Worm (Caenorhabditis elegans): ENCODE results near the gene ZK666.4.

Gene ZK666.4

ce11 chrII:10502491-10503063, 25.5 kb downstream of the ZK666.4 start, which contains the start of gene myrf-1:
myrf-1 (minus strand) TSS chrII:10502541.
- TF ChIP-seq nhr-129 (tag; optimal IDR thresholded peaks at IDR 0.05) (peak; percentile 84), nhr-77 (tag; optimal IDR thresholded peaks at IDR 0.05) (no peak), nhr-21 (tag; optimal IDR thresholded peaks at IDR 0.05) (peak; percentile 82), skn-1 (tag; optimal IDR thresholded peaks at IDR 0.05) (no peak), unc-55 (GFP tag; optimal IDR thresholded peaks at IDR 0.05) (peak; percentile 80), sma-9 (GFP tag; optimal IDR thresholded peaks at IDR 0.05) (peak; percentile 93), sma-9 (tag; optimal IDR thresholded peaks at IDR 0.05) (no peak), nhr-12 (tag; optimal IDR thresholded peaks at IDR 0.05) (no peak), nhr-25 (tag; optimal IDR thresholded peaks at IDR 0.05) (peak; percentile 63), ama-1 (optimal IDR thresholded peaks at IDR 0.05) (no peak), nhr-6 (tag; optimal IDR thresholded peaks at IDR 0.05) (no peak), unc-39 (tag; optimal IDR thresholded peaks at IDR 0.05) (no peak), crh-2 (tag; optimal IDR thresholded peaks at IDR 0.05) (peak; percentile 84), ztf-4 (tag; optimal IDR thresholded peaks at IDR 0.05) (peak; percentile 63), zag-1 (tag; optimal IDR thresholded peaks at IDR 0.05) (peak; percentile 93), lin-11 (tag; optimal IDR thresholded peaks at IDR 0.05) (peak; percentile 86), elt-3 (tag; optimal IDR thresholded peaks at IDR 0.05) (no peak), mbf-1 (tag; optimal IDR thresholded peaks at IDR 0.05) (no peak), ztf-11 (tag; optimal IDR thresholded peaks at IDR 0.05) (no peak), snpc-4 (tag; optimal IDR thresholded peaks at IDR 0.05) (peak; percentile 25), nhr-23 (tag; optimal IDR thresholded peaks at IDR 0.05) (no peak), sma-3 (GFP tag; optimal IDR thresholded peaks at IDR 0.05) (peak; percentile 85), R02D3.7 (tag; optimal IDR thresholded peaks at IDR 0.05) (no peak), lsy-2 (tag; optimal IDR thresholded peaks at IDR 0.05) (peak; percentile 39 to 81), alr-1 (tag; optimal IDR thresholded peaks at IDR 0.05) (no peak), lin-13 (GFP tag; optimal IDR thresholded peaks at IDR 0.05) (peak; percentile 72), ZK546.5 (tag; optimal IDR thresholded peaks at IDR 0.05) (no peak), nhr-10 (tag; optimal IDR thresholded peaks at IDR 0.05) (no peak), fos-1 (tag; optimal IDR thresholded peaks at IDR 0.05) (peak; percentile 84), C34F6.9 (tag; optimal IDR thresholded peaks at IDR 0.05) (peak; percentile 85), ztf-1 (GFP tag; conservative IDR thresholded peaks at IDR 0.05) (no peak), lin-39 (tag; optimal IDR thresholded peaks at IDR 0.05) (no peak), blmp-1 (tag; optimal IDR thresholded peaks at IDR 0.05; ENCODE audit: insufficient read depth) (peak; percentile 50), egl-27 (tag; optimal IDR thresholded peaks at IDR 0.05) (peak; percentile 86), ceh-82 (tag; optimal IDR thresholded peaks at IDR 0.05) (no peak), F13H6.1 (tag; optimal IDR thresholded peaks at IDR 0.05) (peak; percentile 97), Y55F3AM.14 (GFP tag; optimal IDR thresholded peaks at IDR 0.05) (peak; percentile 84), gmeb-1 (tag; optimal IDR thresholded peaks at IDR 0.05) (peak; percentile 71), mdl-1 (tag; optimal IDR thresholded peaks at IDR 0.05) (peak; percentile 64 to 85), peb-1 (tag; optimal IDR thresholded peaks at IDR 0.05) (peak; percentile 92), unc-62 (GFP tag; optimal IDR thresholded peaks at IDR 0.05) (no peak), aly-2 (tag; optimal IDR thresholded peaks at IDR 0.05) (no peak), nhr-237 (tag; optimal IDR thresholded peaks at IDR 0.05) (no peak), elt-1 (tag; optimal IDR thresholded peaks at IDR 0.05) (peak; percentile 28), nhr-11 (tag; optimal IDR thresholded peaks at IDR 0.05) (no peak), dmd-4 (tag; optimal IDR thresholded peaks at IDR 0.05) (no peak), sem-4 (tag; optimal IDR thresholded peaks at IDR 0.05) (peak; percentile 79), ceh-16 (tag; optimal IDR thresholded peaks at IDR 0.05) (peak; percentile 74), mab-5 (tag; optimal IDR thresholded peaks at IDR 0.05) (peak; percentile 37)
